Worm (Caenorhabditis elegans) whole organism, L1 larva: ENCODE data around the gene rpl-39.

ENCODE experiments used
- ama-1 ChIP-seq: fragments of 150-350 bp; optimal IDR thresholded peaks from 2 replicates; lab custom pipeline; 2014
- lin-39 ChIP-seq: fragments of 150-350 bp; optimal IDR thresholded peaks from 2 replicates; lab custom pipeline; 2014; ENCODE audit warnings: missing biosample characterization, missing genetic modification reagents, missing genetic modification characterization
- nhr-11 ChIP-seq: fragments of 150-350 bp; optimal IDR thresholded peaks from 2 replicates; lab custom pipeline; 2014; ENCODE audit warnings: missing biosample characterization, missing genetic modification characterization
- nhr-77 ChIP-seq: fragments of 150-350 bp; optimal IDR thresholded peaks from 2 replicates; lab custom pipeline; 2014; ENCODE audit warnings: missing biosample characterization, missing genetic modification characterization
- pqm-1 ChIP-seq: sonication (generic microtip); optimal IDR thresholded peaks from 3 replicates; lab custom pipeline; 2017; ENCODE audit warnings: missing biosample characterization, missing genetic modification characterization
- unc-62 ChIP-seq: fragments of 150-350 bp; optimal IDR thresholded peaks from 2 replicates; lab custom pipeline; 2014; ENCODE audit warnings: missing biosample characterization, missing genetic modification reagents, missing genetic modification characterization
- ztf-11 ChIP-seq, 2 experiments: sonication (generic microtip); optimal IDR thresholded peaks; 2 replicates each; lab custom pipeline; 2016 to 2017; ENCODE audit warnings: missing genetic modification characterization in 2 of 2, missing biosample characterization in 1 of 2, missing compliant biosample characterization in 1 of 2

DNA sequence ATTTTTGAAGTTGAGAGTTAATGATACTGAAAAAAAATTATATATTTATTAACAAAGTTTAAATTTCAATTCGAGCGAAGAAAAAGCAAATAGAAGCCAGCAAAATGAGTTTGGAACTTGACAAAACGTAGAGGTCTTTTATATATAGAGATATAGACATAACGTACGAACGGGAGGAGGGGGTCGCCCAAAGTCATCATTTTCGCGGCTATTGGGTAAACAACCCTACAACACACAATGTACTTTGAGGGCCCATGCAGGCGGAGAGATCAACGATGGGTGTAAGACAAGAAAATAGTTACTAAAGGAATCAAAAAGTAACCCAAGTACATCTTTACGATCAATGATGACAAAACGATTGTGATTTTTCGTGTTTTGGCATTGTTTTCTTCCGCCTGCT is 35.9 kb upstream of the rpl-39 start, which contains the start of gene ZK742.4:
- TF ChIP-seq ama-1 (lab: Kevin White, UChicago) (no peak), unc-62 (GFP tag; lab: Kevin White, UChicago) (no peak), ztf-11 (tag; optimal IDR thresholded peaks at IDR 0.05; lab: Kevin White, UChicago) (no peak), nhr-11 (tag; lab: Kevin White, UChicago) (no peak), pqm-1 (tag; lab: Kevin White, UChicago) (no peak), nhr-77 (tag; lab: Kevin White, UChicago) (no peak), lin-39 (tag; lab: Kevin White, UChicago) (no peak)
